Fruit fly (Drosophila melanogaster) whole organism, embryonic: ENCODE results near the gene Egfrap.

Source experiments
- Asciz ChIP-seq: fragments of 200-800 bp; sonication (Bioruptor generic); optimal IDR thresholded peaks from 2 replicates; lab custom pipeline; 2017; ENCODE audit warnings: missing biosample characterization, mild to moderate bottlenecking, missing genetic modification characterization, missing genetic modification reagents
- Blimp-1 ChIP-seq: fragments of 200-800 bp; sonication (Bioruptor generic); optimal IDR thresholded peaks from 3 replicates; lab custom pipeline; 2018; ENCODE audit warnings: missing biosample characterization, missing genetic modification characterization, mild to moderate bottlenecking, moderate library complexity, missing genetic modification reagents
- CG10267 ChIP-seq: fragments of 200-800 bp; sonication (Bioruptor generic); optimal IDR thresholded peaks from 2 replicates; lab custom pipeline; 2018; ENCODE audit warnings: missing biosample characterization, mild to moderate bottlenecking, missing genetic modification characterization, moderate library complexity
- CG11695 ChIP-seq: fragments of 200-800 bp; sonication (Bioruptor generic); IDR thresholded peaks from 3 replicates; pipeline ENCODE4 v1.3.6; 2022; ENCODE audit warnings: missing biosample characterization, missing genetic modification characterization
- CG11723 ChIP-seq: fragments of 200-800 bp; sonication (Bioruptor generic); optimal IDR thresholded peaks from 2 replicates; lab custom pipeline; 2017; ENCODE audit warnings: missing biosample characterization, mild to moderate bottlenecking, missing genetic modification characterization
- CG12391 ChIP-seq: fragments of 200-800 bp; sonication (Bioruptor generic); optimal IDR thresholded peaks from 3 replicates; lab custom pipeline; 2018; ENCODE audit warnings: missing biosample characterization, mild to moderate bottlenecking, missing genetic modification characterization, moderate library complexity
- CG14710 ChIP-seq: fragments of 200-800 bp; sonication (Bioruptor generic); optimal IDR thresholded peaks from 3 replicates; lab custom pipeline; 2019; ENCODE audit warnings: missing biosample characterization, mild to moderate bottlenecking, missing genetic modification characterization, moderate library complexity
- CG15696 ChIP-seq: fragments of 200-800 bp; sonication (Bioruptor generic); optimal IDR thresholded peaks from 2 replicates; lab custom pipeline; 2019; ENCODE audit warnings: missing biosample characterization, mild to moderate bottlenecking, missing genetic modification characterization, moderate library complexity
- CG17802 ChIP-seq: fragments of 200-800 bp; sonication (Bioruptor generic); optimal IDR thresholded peaks from 2 replicates; lab custom pipeline; 2018; ENCODE audit warnings: missing biosample characterization, mild to moderate bottlenecking, missing genetic modification characterization, moderate library complexity
- CG2199 ChIP-seq: fragments of 200-800 bp; sonication (Bioruptor generic); IDR thresholded peaks from 3 replicates; pipeline ENCODE4 v1.3.6; 2022; ENCODE audit warnings: missing biosample characterization, missing genetic modification characterization
- CG2889 ChIP-seq: fragments of 200-800 bp; sonication (Bioruptor generic); IDR thresholded peaks from 3 replicates; pipeline ENCODE4 v1.3.6; 2022; ENCODE audit warnings: missing biosample characterization, missing genetic modification characterization
- CG3065 ChIP-seq: fragments of 200-800 bp; sonication (Bioruptor generic); optimal IDR thresholded peaks from 2 replicates; lab custom pipeline; 2016; ENCODE audit warnings: missing biosample characterization, missing genetic modification characterization
- CG31388 ChIP-seq: fragments of 200-800 bp; sonication (Bioruptor generic); optimal IDR thresholded peaks from 2 replicates; lab custom pipeline; 2016; ENCODE audit warnings: missing biosample characterization, missing genetic modification characterization
- CG3163 ChIP-seq: fragments of 200-800 bp; sonication (Bioruptor generic); optimal IDR thresholded peaks from 3 replicates; lab custom pipeline; 2016; ENCODE audit warnings: missing biosample characterization, missing genetic modification characterization
- CG3838 ChIP-seq: fragments of 200-800 bp; sonication (Bioruptor generic); optimal IDR thresholded peaks from 3 replicates; lab custom pipeline; 2016; ENCODE audit warnings: missing biosample characterization, missing genetic modification characterization
- CG4404 ChIP-seq: fragments of 200-800 bp; sonication (Bioruptor generic); IDR thresholded peaks from 2 replicates; pipeline ENCODE4 v1.3.6; 2022; ENCODE audit warnings: missing biosample characterization, missing genetic modification characterization
- CG4424 ChIP-seq: fragments of 200-800 bp; sonication (Bioruptor generic); optimal IDR thresholded peaks from 3 replicates; lab custom pipeline; 2016; ENCODE audit warnings: missing biosample characterization, missing genetic modification characterization
- CG6689 ChIP-seq: fragments of 200-800 bp; sonication (Bioruptor generic); IDR thresholded peaks from 2 replicates; pipeline ENCODE4 v1.3.6; 2022; ENCODE audit warnings: missing biosample characterization, missing genetic modification characterization
- CG6813 ChIP-seq: fragments of 200-800 bp; sonication (Bioruptor generic); optimal IDR thresholded peaks from 2 replicates; lab custom pipeline; 2017; ENCODE audit warnings: missing biosample characterization, missing genetic modification characterization, mild to moderate bottlenecking, moderate library complexity, missing genetic modification reagents
- CG7372 ChIP-seq: fragments of 200-800 bp; sonication (Bioruptor generic); IDR thresholded peaks from 2 replicates; pipeline ENCODE4 v1.3.6; 2022; ENCODE audit warnings: missing biosample characterization, missing genetic modification characterization
- CG7786 ChIP-seq: fragments of 200-800 bp; sonication (Bioruptor generic); optimal IDR thresholded peaks from 2 replicates; lab custom pipeline; 2016; ENCODE audit warnings: missing biosample characterization, missing genetic modification characterization
- Dbx ChIP-seq: fragments of 200-800 bp; sonication (Bioruptor generic); IDR thresholded peaks from 3 replicates; pipeline ENCODE4 v1.3.6; 2022; ENCODE audit warnings: missing biosample characterization, missing genetic modification characterization
- Deaf1 ChIP-seq: fragments of 200-800 bp; optimal IDR thresholded peaks from 3 replicates; lab custom pipeline; 2019; ENCODE audit warnings: missing biosample characterization, mild to moderate bottlenecking, missing genetic modification characterization, moderate library complexity
- E2f2 ChIP-seq: fragments of 200-800 bp; sonication (Bioruptor generic); IDR thresholded peaks from 2 replicates; pipeline ENCODE4 v1.3.6; 2022; ENCODE audit warnings: missing biosample characterization, missing genetic modification characterization
- H15 ChIP-seq: fragments of 200-800 bp; sonication (Bioruptor generic); IDR thresholded peaks from 3 replicates; pipeline ENCODE4 v1.3.6; 2022; ENCODE audit warnings: missing biosample characterization, missing genetic modification characterization
- Hr39 ChIP-seq: fragments of >200 bp; optimal IDR thresholded peaks from 2 replicates; lab custom pipeline; 2017
- Meics ChIP-seq: fragments of 200-800 bp; sonication (Bioruptor generic); optimal IDR thresholded peaks from 2 replicates; lab custom pipeline; 2017; ENCODE audit warnings: missing biosample characterization, mild to moderate bottlenecking, missing genetic modification characterization
- Ptx1 ChIP-seq: fragments of 200-800 bp; sonication (Bioruptor generic); IDR thresholded peaks from 2 replicates; pipeline ENCODE4 v1.3.6; 2022; ENCODE audit warnings: missing biosample characterization, missing genetic modification characterization
- Taf1 ChIP-seq: fragments of 200-800 bp; sonication (Bioruptor generic); IDR thresholded peaks from 2 replicates; pipeline ENCODE4 v1.3.6; 2022; ENCODE audit warnings: missing biosample characterization, missing genetic modification characterization
- Xrp1 ChIP-seq: fragments of 200-800 bp; sonication (Bioruptor generic); IDR thresholded peaks from 2 replicates; pipeline ENCODE4 v1.3.6; 2022; ENCODE audit warnings: missing biosample characterization, missing genetic modification characterization
- abd-A ChIP-seq: fragments of 200-800 bp; sonication (Bioruptor generic); optimal IDR thresholded peaks from 3 replicates; lab custom pipeline; 2019; ENCODE audit warnings: missing biosample characterization, mild to moderate bottlenecking, missing genetic modification characterization, moderate library complexity
- ara ChIP-seq: fragments of 200-800 bp; sonication (Bioruptor generic); IDR thresholded peaks from 2 replicates; pipeline ENCODE4 v1.3.6; 2022; ENCODE audit warnings: missing biosample characterization, missing genetic modification characterization
- crc ChIP-seq: fragments of 200-800 bp; sonication (Bioruptor generic); optimal IDR thresholded peaks from 2 replicates; lab custom pipeline; 2016; ENCODE audit warnings: missing biosample characterization, missing genetic modification characterization
- dmrt99B ChIP-seq: fragments of 200-800 bp; sonication (Bioruptor generic); optimal IDR thresholded peaks from 2 replicates; lab custom pipeline; 2018; ENCODE audit warnings: missing biosample characterization, mild to moderate bottlenecking, missing genetic modification characterization, moderate library complexity
- eve ChIP-seq, 2 experiments: fragments of >200 bp; optimal IDR thresholded peaks; 2 replicates each; lab custom pipeline; 2017; ENCODE audit warnings: missing biosample characterization in 2 of 2, missing genetic modification characterization in 2 of 2
- fd96Cb ChIP-seq: fragments of 200-800 bp; sonication (Bioruptor generic); optimal IDR thresholded peaks from 2 replicates; lab custom pipeline; 2018; ENCODE audit warnings: missing biosample characterization, mild to moderate bottlenecking, missing genetic modification characterization, moderate library complexity
- gem ChIP-seq: fragments of 200-800 bp; sonication (Bioruptor generic); optimal IDR thresholded peaks from 2 replicates; lab custom pipeline; 2019; ENCODE audit warnings: missing biosample characterization, mild to moderate bottlenecking, missing genetic modification characterization, moderate library complexity
- nau ChIP-seq: fragments of 200-800 bp; sonication (Bioruptor generic); optimal IDR thresholded peaks from 3 replicates; lab custom pipeline; 2017; ENCODE audit warnings: missing biosample characterization, mild to moderate bottlenecking, missing genetic modification characterization, missing genetic modification reagents
- nerfin-2 ChIP-seq: fragments of 200-800 bp; sonication (Bioruptor generic); IDR thresholded peaks from 2 replicates; pipeline ENCODE4 v1.3.6; 2022; ENCODE audit warnings: missing biosample characterization, missing genetic modification characterization; ENCODE audit not compliant: partially characterized antibody
- nmo ChIP-seq: fragments of 200-800 bp; sonication (Bioruptor generic); optimal IDR thresholded peaks from 2 replicates; lab custom pipeline; 2018; ENCODE audit warnings: missing biosample characterization, mild to moderate bottlenecking, missing genetic modification characterization, moderate library complexity
- pros ChIP-seq: fragments of 200-800 bp; sonication (Bioruptor generic); optimal IDR thresholded peaks from 3 replicates; lab custom pipeline; 2019; ENCODE audit warnings: missing biosample characterization, mild to moderate bottlenecking, missing genetic modification characterization, moderate library complexity
- row ChIP-seq: fragments of 200-800 bp; sonication (Bioruptor generic); IDR thresholded peaks from 3 replicates; pipeline ENCODE4 v1.3.6; 2022; ENCODE audit warnings: missing biosample characterization, missing genetic modification characterization
- sr ChIP-seq: fragments of 200-800 bp; sonication (Bioruptor generic); IDR thresholded peaks from 3 replicates; pipeline ENCODE4 v1.3.6; 2022; ENCODE audit warnings: missing biosample characterization, missing genetic modification characterization
- toy ChIP-seq: fragments of 200-800 bp; sonication (Bioruptor generic); IDR thresholded peaks from 2 replicates; pipeline ENCODE4 v1.3.6; 2022; ENCODE audit warnings: missing biosample characterization, missing genetic modification characterization

The Egfrap gene

DNA sequence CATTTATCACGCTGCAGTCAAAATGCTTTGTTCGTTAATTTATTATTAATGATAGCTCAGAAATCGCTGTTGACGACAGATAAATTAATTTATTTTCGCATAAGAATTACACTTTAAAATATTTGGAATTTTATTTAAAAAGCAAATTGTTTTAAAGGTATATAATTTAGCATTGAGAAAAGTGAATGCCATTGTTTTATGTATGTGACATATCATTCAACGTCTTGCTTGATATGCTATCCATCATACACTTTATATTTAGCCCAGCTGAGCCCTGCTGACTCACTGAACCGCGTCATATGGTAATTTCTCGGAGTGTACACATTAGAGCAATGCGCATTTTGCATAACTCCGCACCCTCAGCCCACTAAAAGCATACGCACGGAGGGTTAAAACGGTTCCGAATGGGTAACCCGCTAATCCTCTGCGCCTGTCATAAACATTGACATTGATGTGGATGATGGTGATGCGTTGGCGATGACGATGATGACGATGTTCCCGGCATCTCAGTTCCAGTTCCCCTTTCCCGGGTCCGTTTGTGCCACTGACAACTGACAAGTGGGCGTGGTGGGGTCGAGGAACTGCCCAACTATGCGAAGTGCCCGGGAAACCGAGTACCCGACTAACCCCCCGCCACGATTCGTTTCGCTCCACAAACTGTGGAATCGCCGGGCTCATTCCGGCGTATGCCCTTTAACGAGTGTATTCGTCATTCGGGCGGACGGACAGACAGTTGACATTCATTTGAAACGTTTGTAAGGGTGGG is 39.1 kb upstream of the Egfrap start (continued):
- TF ChIP-seq Meics (GFP tag; lab: Kevin White, UChicago) (peak; percentile 2), Ptx1 (GFP tag; lab: Robert Waterston, UW) (no peak), CG7372 (GFP tag; lab: Robert Waterston, UW) (no peak), dmrt99B (tag; lab: Kevin White, UChicago) (peak; percentile 23), CG4424 (GFP tag; lab: Kevin White, UChicago) (peak; percentile 34), gem (tag; lab: Kevin White, UChicago) (peak; percentile 43), CG6813 (GFP tag; lab: Kevin White, UChicago) (no peak), eve (GFP tag; optimal IDR thresholded peaks at IDR 0.05; lab: Kevin White, UChicago) (peak in 1 of 2 experiments; percentile 2), CG11723 (GFP tag; lab: Kevin White, UChicago) (no peak), toy (GFP tag; lab: Robert Waterston, UW) (no peak), H15 (no peak), Asciz (GFP tag; lab: Kevin White, UChicago) (no peak), ara (no peak), CG12391 (tag; lab: Kevin White, UChicago) (peak; percentile 10), pros (peak; percentile 21), CG4404 (0 out of 2 replicates have a peak, but pooled peaks have one; percentile 17), CG3838 (no peak), abd-A (peak; percentile 59), CG3163 (no peak), CG10267 (peak; percentile 33), Taf1 (no peak), E2f2 (GFP tag; lab: Robert Waterston, UW) (no peak), crc (GFP tag; lab: Kevin White, UChicago) (no peak), Hr39 (no peak), nau (GFP tag; lab: Kevin White, UChicago) (peak; percentile 6), CG2889 (no peak), nmo (no peak), row (GFP tag; lab: Robert Waterston, UW) (no peak), CG14710 (tag; lab: Kevin White, UChicago) (peak; percentile 50), nerfin-2 (GFP tag; lab: Robert Waterston, UW) (no peak), CG11695 (GFP tag; lab: Robert Waterston, UW) (0 out of 3 replicates have a peak, but pooled peaks have one; percentile 5), Xrp1 (GFP tag; lab: Robert Waterston, UW) (0 out of 2 replicates have a peak, but pooled peaks have one; percentile 8), Deaf1 (peak; percentile 44), CG17802 (no peak), CG15696 (tag; lab: Kevin White, UChicago) (peak; percentile 47), CG6689 (GFP tag; lab: Robert Waterston, UW) (0 out of 2 replicates have a peak, but pooled peaks have one; percentile 16), CG31388 (GFP tag; lab: Kevin White, UChicago) (no peak), sr (no peak), fd96Cb (tag; lab: Kevin White, UChicago) (peak; percentile 31), Blimp-1 (GFP tag; lab: Kevin White, UChicago) (peak; percentile 51), CG7786 (GFP tag; lab: Kevin White, UChicago) (no peak), CG3065 (GFP tag; lab: Kevin White, UChicago) (peak; percentile 10), CG2199 (GFP tag; lab: Robert Waterston, UW) (no peak), Dbx (GFP tag; lab: Robert Waterston, UW) (no peak)
